ENCODE assay signal across 4 fruit fly cellular contexts in genomic region chr2L:1907098-1907497, dm6.
A peak's percentile ranks its signal among the peaks of the same experiment; 100 is the strongest.
TF ChIP-seq lines count a peak whose summit lies in the region.

No protein-coding gene starts in this region.

- no peak for TF ChIP-seq CTCF in whole organism, embryonic (GFP tag; optimal IDR thresholded peaks at IDR 0.05; lab: Kevin White, UChicago)

TF ChIP-seq in whole organism, embryonic, 481 proteins besides CTCF, POLR2A, EP300 and RAD21 (continues in another document):
- peak; percentile 75 for TF ChIP-seq Ets65A (GFP tag; lab: Kevin White, UChicago)
- no peak for TF ChIP-seq esg (GFP tag; conservative IDR thresholded peaks at IDR 0.05; lab: Robert Waterston, UW)
- TF ChIP-seq toy (GFP tag; IDR thresholded peaks at IDR 0.05; lab: Robert Waterston, UW): no peak
- peak; percentile 9 for TF ChIP-seq Oli (tag; optimal IDR thresholded peaks at IDR 0.05; lab: Kevin White, UChicago)
- peak; percentile 52 for TF ChIP-seq D19B (GFP tag; optimal IDR thresholded peaks at IDR 0.05; lab: Kevin White, UChicago)
- TF ChIP-seq CG12744 (GFP tag; optimal IDR thresholded peaks at IDR 0.05; lab: Kevin White, UChicago): no peak
- TF ChIP-seq prd (optimal IDR thresholded peaks at IDR 0.05; lab: Kevin White, UChicago): no peak
- peak; percentile 29; the same call in 1 of the 3 replicates for TF ChIP-seq prd (GFP tag; IDR thresholded peaks at IDR 0.05; lab: Robert Waterston, UW)
- TF ChIP-seq Adf1 (GFP tag; IDR thresholded peaks at IDR 0.05; lab: Robert Waterston, UW): no peak
- no peak for TF ChIP-seq CG12236 (GFP tag; optimal IDR thresholded peaks at IDR 0.05; lab: Kevin White, UChicago)
- no peak for TF ChIP-seq CG16815 (GFP tag; optimal IDR thresholded peaks at IDR 0.05; lab: Kevin White, UChicago)
- TF ChIP-seq Drgx (GFP tag; IDR thresholded peaks at IDR 0.05; lab: Robert Waterston, UW): peak; percentile 52; the same call in 1 of the 2 replicates
- TF ChIP-seq CG7987 (GFP tag; optimal IDR thresholded peaks at IDR 0.05; lab: Kevin White, UChicago): no peak
- 0 out of 3 replicates have a peak, but pooled peaks have one; percentile 31 for TF ChIP-seq CG11695 (GFP tag; IDR thresholded peaks at IDR 0.05; lab: Robert Waterston, UW)
- TF ChIP-seq CG15011 (GFP tag; optimal IDR thresholded peaks at IDR 0.05; lab: Kevin White, UChicago): no peak
- peak; percentile 46; the same call in 1 of the 2 replicates for TF ChIP-seq NFAT (GFP tag; IDR thresholded peaks at IDR 0.05; lab: Robert Waterston, UW)
- TF ChIP-seq trh (GFP tag; optimal IDR thresholded peaks at IDR 0.05; lab: Kevin White, UChicago): no peak
- TF ChIP-seq CG8290 (GFP tag; optimal IDR thresholded peaks at IDR 0.05; lab: Kevin White, UChicago): no peak
- TF ChIP-seq CG8290 (tag; optimal IDR thresholded peaks at IDR 0.05; lab: Kevin White, UChicago): no peak
- no peak for TF ChIP-seq Tbp (GFP tag; optimal IDR thresholded peaks at IDR 0.05; lab: Kevin White, UChicago)
- TF ChIP-seq bab2 (GFP tag; optimal IDR thresholded peaks at IDR 0.05; lab: Kevin White, UChicago): no peak
- TF ChIP-seq CG6683 (GFP tag; optimal IDR thresholded peaks at IDR 0.05; lab: Kevin White, UChicago): no peak
- no peak for TF ChIP-seq fd64A (GFP tag; optimal IDR thresholded peaks at IDR 0.05; lab: Kevin White, UChicago)

TF ChIP-seq in whole organism, prepupa, 60 proteins besides CTCF, POLR2A, EP300 and RAD21:
- TF ChIP-seq Hr38 (GFP tag; optimal IDR thresholded peaks at IDR 0.05; lab: Kevin White, UChicago) (no peak), Met (GFP tag; optimal IDR thresholded peaks at IDR 0.05; lab: Kevin White, UChicago) (peak; percentile 43), CG7368 (GFP tag; optimal IDR thresholded peaks at IDR 0.05; lab: Kevin White, UChicago) (peak; percentile 32), CG8632 (GFP tag; optimal IDR thresholded peaks at IDR 0.05; lab: Kevin White, UChicago) (peak; percentile 16), dsx (GFP tag; optimal IDR thresholded peaks at IDR 0.05; lab: Kevin White, UChicago; ENCODE audit: poor library complexity, severe bottlenecking) (no peak), eg (GFP tag; IDR thresholded peaks at IDR 0.05; lab: Robert Waterston, UW) (peak; percentile 12; the same call in 1 of the 3 replicates), CG3032 (tag; optimal IDR thresholded peaks at IDR 0.05; lab: Kevin White, UChicago) (no peak), svp (GFP tag; lab: Kevin White, UChicago) (peak; percentile 59), salr (GFP tag; optimal IDR thresholded peaks at IDR 0.05; lab: Kevin White, UChicago) (no peak), achi (GFP tag; optimal IDR thresholded peaks at IDR 0.05; lab: Kevin White, UChicago) (no peak), CG8319 (GFP tag; optimal IDR thresholded peaks at IDR 0.05; lab: Kevin White, UChicago) (peak; percentile 11), CG6792 (GFP tag; optimal IDR thresholded peaks at IDR 0.05; lab: Kevin White, UChicago) (peak; percentile 30), pdm3 (GFP tag; optimal IDR thresholded peaks at IDR 0.05; lab: Kevin White, UChicago) (peak; percentile 19), CG1621 (tag; optimal IDR thresholded peaks at IDR 0.05; lab: Kevin White, UChicago) (no peak), OdsH (GFP tag; optimal IDR thresholded peaks at IDR 0.05; lab: Kevin White, UChicago) (peak; percentile 6), CG15336 (GFP tag; IDR thresholded peaks at IDR 0.05; lab: Robert Waterston, UW) (0 out of 2 replicates have a peak, but pooled peaks have one; percentile 7), Sox14 (GFP tag; optimal IDR thresholded peaks at IDR 0.05; lab: Kevin White, UChicago) (peak; percentile 25), Eip75B (GFP tag; optimal IDR thresholded peaks at IDR 0.05; lab: Kevin White, UChicago) (peak; percentile 52), CG32006 (GFP tag; optimal IDR thresholded peaks at IDR 0.05; lab: Kevin White, UChicago) (no peak), Sox102F (GFP tag; optimal IDR thresholded peaks at IDR 0.05; lab: Kevin White, UChicago) (no peak), Eip78C (GFP tag; lab: Kevin White, UChicago) (peak; percentile 75)
TF ChIP-seq in whole organism, prepupa: peak in this region for 13.

TF ChIP-seq in whole organism, pupa, 21 proteins besides CTCF, POLR2A, EP300 and RAD21:
- TF ChIP-seq CG32121 (GFP tag; IDR thresholded peaks at IDR 0.05; lab: Robert Waterston, UW) (no peak), CG8159 (tag; optimal IDR thresholded peaks at IDR 0.05; lab: Kevin White, UChicago) (no peak), Snoo (tag; optimal IDR thresholded peaks at IDR 0.05; lab: Kevin White, UChicago) (peak; percentile 30), CG4496 (GFP tag; IDR thresholded peaks at IDR 0.05; lab: Robert Waterston, UW) (0 out of 3 replicates have a peak, but pooled peaks have one; percentile 33), Pif1A (GFP tag; optimal IDR thresholded peaks at IDR 0.05; lab: Kevin White, UChicago) (no peak), fd96Ca (GFP tag; IDR thresholded peaks at IDR 0.05; lab: Robert Waterston, UW) (peak; percentile 52; the same call in 2 of the 3 replicates), Ets98B (GFP tag; IDR thresholded peaks at IDR 0.05; lab: Robert Waterston, UW) (peak; percentile 38), CG14655 (GFP tag; optimal IDR thresholded peaks at IDR 0.05; lab: Kevin White, UChicago) (no peak), D1 (tag; optimal IDR thresholded peaks at IDR 0.05; lab: Kevin White, UChicago) (no peak), CG13204 (GFP tag; optimal IDR thresholded peaks at IDR 0.05; lab: Kevin White, UChicago) (no peak), CG9948 (tag; optimal IDR thresholded peaks at IDR 0.05; lab: Kevin White, UChicago) (no peak)
TF ChIP-seq in whole organism, pupa: peak in this region for 4.

TF ChIP-seq in whole organism, wandering third instar larva, 38 proteins besides CTCF, POLR2A, EP300 and RAD21:
- no peak for TF ChIP-seq CG32264 (GFP tag; optimal IDR thresholded peaks at IDR 0.05; lab: Kevin White, UChicago)
- TF ChIP-seq psq (GFP tag; optimal IDR thresholded peaks at IDR 0.05; lab: Kevin White, UChicago): no peak
- no peak for TF ChIP-seq Dfd (GFP tag; optimal IDR thresholded peaks at IDR 0.05; lab: Kevin White, UChicago)
- TF ChIP-seq tai (GFP tag; optimal IDR thresholded peaks at IDR 0.05; lab: Kevin White, UChicago): no peak
- TF ChIP-seq woc (GFP tag; optimal IDR thresholded peaks at IDR 0.05; lab: Kevin White, UChicago): peak; percentile 28
- no peak for TF ChIP-seq fru (GFP tag; optimal IDR thresholded peaks at IDR 0.05; lab: Kevin White, UChicago)
- peak; percentile 0 for TF ChIP-seq HLH106 (tag; optimal IDR thresholded peaks at IDR 0.05; lab: Kevin White, UChicago)
- no peak for TF ChIP-seq Sp1 (GFP tag; optimal IDR thresholded peaks at IDR 0.05; lab: Kevin White, UChicago)
- no peak for TF ChIP-seq Jra (GFP tag; optimal IDR thresholded peaks at IDR 0.05; lab: Kevin White, UChicago)
- no peak for TF ChIP-seq OdsH (GFP tag; optimal IDR thresholded peaks at IDR 0.05; lab: Kevin White, UChicago)
- TF ChIP-seq sv (GFP tag; optimal IDR thresholded peaks at IDR 0.05; lab: Kevin White, UChicago): no peak
- no peak for TF ChIP-seq Myc (optimal IDR thresholded peaks at IDR 0.05; lab: Kevin White, UChicago)
- TF ChIP-seq foxo (GFP tag; optimal IDR thresholded peaks at IDR 0.05; lab: Kevin White, UChicago): peak in 1 of 2 experiments; percentile 12
- no peak for TF ChIP-seq usp (GFP tag; optimal IDR thresholded peaks at IDR 0.05; lab: Kevin White, UChicago)
- no peak for TF ChIP-seq br (GFP tag; optimal IDR thresholded peaks at IDR 0.05; lab: Kevin White, UChicago)
- no peak for TF ChIP-seq N (GFP tag; optimal IDR thresholded peaks at IDR 0.05; lab: Kevin White, UChicago)
- no peak for TF ChIP-seq dl (GFP tag; optimal IDR thresholded peaks at IDR 0.05; lab: Kevin White, UChicago; ENCODE audit: insufficient read depth in 1 of 2, partially characterized antibody in 2 of 2)
- no peak for TF ChIP-seq Vsx2 (GFP tag; optimal IDR thresholded peaks at IDR 0.05; lab: Kevin White, UChicago; ENCODE audit: partially characterized antibody)
- TF ChIP-seq brk (GFP tag; optimal IDR thresholded peaks at IDR 0.05; lab: Kevin White, UChicago): no peak
- TF ChIP-seq dsf (GFP tag; optimal IDR thresholded peaks at IDR 0.05; lab: Kevin White, UChicago; ENCODE audit: borderline replicate concordance): no peak
- TF ChIP-seq Dif (GFP tag; optimal IDR thresholded peaks at IDR 0.05; lab: Kevin White, UChicago; ENCODE audit: partially characterized antibody): no peak
- no peak for TF ChIP-seq Rel (GFP tag; optimal IDR thresholded peaks at IDR 0.05; lab: Kevin White, UChicago)
- TF ChIP-seq Rel (tag; optimal IDR thresholded peaks at IDR 0.05; lab: Kevin White, UChicago): no peak
- no peak for TF ChIP-seq CG9705 (GFP tag; optimal IDR thresholded peaks at IDR 0.05; lab: Kevin White, UChicago)
- TF ChIP-seq Hnf4 (GFP tag; optimal IDR thresholded peaks at IDR 0.05; lab: Kevin White, UChicago): no peak
- TF ChIP-seq h (GFP tag; optimal IDR thresholded peaks at IDR 0.05; lab: Kevin White, UChicago): no peak
- no peak for TF ChIP-seq lola (GFP tag; optimal IDR thresholded peaks at IDR 0.05; lab: Kevin White, UChicago)
- no peak for TF ChIP-seq jim (GFP tag; optimal IDR thresholded peaks at IDR 0.05; lab: Kevin White, UChicago)
